Worm (Caenorhabditis elegans) whole organism, young adult: Measurements from ENCODE around the gene skpo-2.

Experiments used
- F37B4.10 ChIP-seq: fragments of 200-800 bp; sonication (Bioruptor generic); IDR thresholded peaks from 2 replicates; pipeline ENCODE4 v1.3.6; 2022; ENCODE audit warnings: missing genetic modification characterization, missing compliant biosample characterization
- F49E8.2 ChIP-seq: sonication (generic microtip); optimal IDR thresholded peaks from 3 replicates; lab custom pipeline; 2017; ENCODE audit warnings: missing genetic modification characterization, mild to moderate bottlenecking, missing compliant biosample characterization, antibody characterized with exemption, moderate library complexity; ENCODE audit not compliant: insufficient read depth
- F55B11.4 ChIP-seq: sonication (generic microtip); optimal IDR thresholded peaks from 2 replicates; lab custom pipeline; 2016; ENCODE audit warnings: missing compliant biosample characterization, missing genetic modification characterization, borderline replicate concordance; ENCODE audit not compliant: insufficient read depth
- K11D2.4 ChIP-seq: fragments of 200-800 bp; sonication (Bioruptor generic); IDR thresholded peaks from 2 replicates; pipeline ENCODE4 v1.3.6; 2022; ENCODE audit warnings: missing genetic modification reagents, missing genetic modification characterization, missing compliant biosample characterization
- K12H6.12 ChIP-seq: fragments of 200-800 bp; sonication (Bioruptor generic); optimal IDR thresholded peaks from 2 replicates; lab custom pipeline; 2018; ENCODE audit warnings: mild to moderate bottlenecking, missing genetic modification characterization, missing compliant biosample characterization
- T07F8.4 ChIP-seq: sonication (generic microtip); optimal IDR thresholded peaks from 2 replicates; lab custom pipeline; 2016; ENCODE audit warnings: mild to moderate bottlenecking, missing genetic modification characterization, moderate library complexity, missing compliant biosample characterization
- Y53G8AR.9 ChIP-seq: fragments of 200-800 bp; sonication (Bioruptor generic); conservative IDR thresholded peaks from 2 replicates; pipeline ENCODE4 v1.3.6; 2022; ENCODE audit warnings: missing genetic modification reagents, missing genetic modification characterization, missing compliant biosample characterization
- Y67H2A.10 ChIP-seq: fragments of 200-800 bp; sonication (Bioruptor generic); conservative IDR thresholded peaks from 2 replicates; pipeline ENCODE4 v1.3.6; 2022; ENCODE audit warnings: missing genetic modification reagents, missing genetic modification characterization, missing compliant biosample characterization
- aptf-3 ChIP-seq: fragments of 200-800 bp; sonication (Bioruptor generic); IDR thresholded peaks from 2 replicates; pipeline ENCODE4 v1.3.6; 2022; ENCODE audit warnings: missing genetic modification characterization, missing compliant biosample characterization
- bed-2 ChIP-seq: fragments of 200-800 bp; sonication (Bioruptor generic); IDR thresholded peaks from 2 replicates; pipeline ENCODE4 v1.3.6; 2022; ENCODE audit warnings: missing genetic modification reagents, missing genetic modification characterization, missing compliant biosample characterization
- ceh-27 ChIP-seq: fragments of 200-800 bp; sonication (Bioruptor generic); optimal IDR thresholded peaks from 2 replicates; lab custom pipeline; 2018; ENCODE audit warnings: mild to moderate bottlenecking, missing genetic modification characterization, moderate library complexity, missing compliant biosample characterization
- ceh-91 ChIP-seq: fragments of 200-800 bp; sonication (Bioruptor generic); IDR thresholded peaks from 2 replicates; pipeline ENCODE4 v1.3.6; 2022; ENCODE audit warnings: missing genetic modification reagents, missing genetic modification characterization, missing compliant biosample characterization
- die-1 ChIP-seq: sonication (generic microtip); optimal IDR thresholded peaks from 2 replicates; lab custom pipeline; 2016; ENCODE audit warnings: missing genotype, mild to moderate bottlenecking, missing genetic modification characterization, missing compliant biosample characterization
- efl-1 ChIP-seq: fragments of 150-350 bp; optimal IDR thresholded peaks from 2 replicates; lab custom pipeline; 2014; ENCODE audit warnings: missing biosample characterization, missing genetic modification reagents, missing genetic modification characterization
- egl-18 ChIP-seq: fragments of 200-800 bp; sonication (Bioruptor generic); IDR thresholded peaks from 2 replicates; pipeline ENCODE4 v1.3.6; 2022; ENCODE audit warnings: missing genetic modification reagents, missing genetic modification characterization, missing compliant biosample characterization
- egl-44 ChIP-seq: fragments of 200-800 bp; sonication (Bioruptor generic); IDR thresholded peaks from 2 replicates; pipeline ENCODE4 v1.3.6; 2022; ENCODE audit warnings: missing genetic modification reagents, missing genetic modification characterization, missing compliant biosample characterization
- egrh-3 ChIP-seq: fragments of 200-800 bp; sonication (Bioruptor generic); IDR thresholded peaks from 2 replicates; pipeline ENCODE4 v1.3.6; 2022; ENCODE audit warnings: missing genetic modification reagents, missing genetic modification characterization, missing compliant biosample characterization
- ekl-4 ChIP-seq: fragments of 200-800 bp; sonication (Bioruptor generic); IDR thresholded peaks from 2 replicates; pipeline ENCODE4 v1.3.6; 2022; ENCODE audit warnings: missing genetic modification reagents, missing genetic modification characterization, missing compliant biosample characterization
- hlh-12 ChIP-seq: sonication (generic microtip); optimal IDR thresholded peaks from 2 replicates; lab custom pipeline; 2016; ENCODE audit warnings: missing genetic modification characterization, missing compliant biosample characterization
- hmg-1.2 ChIP-seq: fragments of 200-800 bp; sonication (Bioruptor generic); IDR thresholded peaks from 2 replicates; pipeline ENCODE4 v1.3.6; 2022; ENCODE audit warnings: missing genetic modification reagents, missing genetic modification characterization, missing compliant biosample characterization
- hsf-1 ChIP-seq: fragments of 200-800 bp; sonication (Bioruptor generic); IDR thresholded peaks from 2 replicates; pipeline ENCODE4 v1.3.6; 2022; ENCODE audit warnings: missing genetic modification reagents, missing genetic modification characterization, missing compliant biosample characterization
- lag-1 ChIP-seq: fragments of 200-800 bp; sonication (Bioruptor generic); IDR thresholded peaks from 2 replicates; pipeline ENCODE4 v1.3.6; 2022; ENCODE audit warnings: missing genetic modification reagents, missing genetic modification characterization, missing compliant biosample characterization
- let-607 ChIP-seq, 2 experiments: fragments of 200-800 bp in 1 of 2; sonication (Bioruptor generic) in 1 of 2; sonication (generic microtip) in 1 of 2; optimal IDR thresholded peaks; 2 replicates each; lab custom pipeline; 2016 to 2018; ENCODE audit warnings: mild to moderate bottlenecking in 2 of 2, missing compliant biosample characterization in 2 of 2, missing genetic modification characterization in 2 of 2, moderate library complexity in 2 of 2, missing genotype in 1 of 2
- lin-40 ChIP-seq: sonication (generic microtip); optimal IDR thresholded peaks from 2 replicates; lab custom pipeline; 2016; ENCODE audit warnings: missing genetic modification characterization, mild to moderate bottlenecking, missing compliant biosample characterization, missing genotype, missing genetic modification reagents
- lir-1 ChIP-seq: fragments of 200-800 bp; sonication (Bioruptor generic); conservative IDR thresholded peaks from 2 replicates; pipeline ENCODE4 v1.3.6; 2022; ENCODE audit warnings: missing genetic modification reagents, missing genetic modification characterization, missing compliant biosample characterization
- madf-10 ChIP-seq: sonication (generic microtip); optimal IDR thresholded peaks from 2 replicates; lab custom pipeline; 2016; ENCODE audit warnings: mild to moderate bottlenecking, missing genetic modification characterization, missing compliant biosample characterization
- nfyb-1 ChIP-seq: fragments of 200-800 bp; sonication (Bioruptor generic); IDR thresholded peaks from 2 replicates; pipeline ENCODE4 v1.3.6; 2022; ENCODE audit warnings: missing genetic modification reagents, missing genetic modification characterization, missing compliant biosample characterization
- nhr-27 ChIP-seq: fragments of 200-800 bp; sonication (Bioruptor generic); optimal IDR thresholded peaks from 2 replicates; lab custom pipeline; 2018; ENCODE audit warnings: mild to moderate bottlenecking, missing genetic modification characterization, moderate library complexity, missing compliant biosample characterization
- pbrm-1 ChIP-seq: fragments of 200-800 bp; sonication (Bioruptor generic); IDR thresholded peaks from 2 replicates; pipeline ENCODE4 v1.3.6; 2022; ENCODE audit warnings: missing genetic modification reagents, missing genetic modification characterization, missing compliant biosample characterization
- rcor-1 ChIP-seq: fragments of 200-800 bp; sonication (Bioruptor generic); IDR thresholded peaks from 2 replicates; pipeline ENCODE4 v1.3.6; 2022; ENCODE audit warnings: missing genetic modification reagents, missing genetic modification characterization, missing compliant biosample characterization
- rec-8 ChIP-seq, 2 experiments: sonication (generic microtip); optimal IDR thresholded peaks; 2 replicates each; lab custom pipeline; 2016; ENCODE audit warnings: mild to moderate bottlenecking in 2 of 2, missing genetic modification characterization in 2 of 2, missing genetic modification reagents in 2 of 2, missing genotype in 2 of 2, missing biosample characterization in 1 of 2, missing compliant biosample characterization in 1 of 2, moderate library complexity in 1 of 2
- tlf-1 ChIP-seq: fragments of 200-800 bp; sonication (Bioruptor generic); optimal IDR thresholded peaks from 2 replicates; lab custom pipeline; 2018; ENCODE audit warnings: mild to moderate bottlenecking, missing genetic modification characterization, missing compliant biosample characterization
- unc-130 ChIP-seq: sonication (generic microtip); optimal IDR thresholded peaks from 2 replicates; lab custom pipeline; 2016; ENCODE audit warnings: missing genetic modification reagents, missing genetic modification characterization, missing compliant biosample characterization
- unc-62 ChIP-seq: fragments of 150-350 bp; optimal IDR thresholded peaks from 2 replicates; lab custom pipeline; 2014; ENCODE audit warnings: missing biosample characterization, missing genetic modification reagents, missing genetic modification characterization
- zfh-2 ChIP-seq: fragments of 200-800 bp; sonication (Bioruptor generic); conservative IDR thresholded peaks from 2 replicates; pipeline ENCODE4 v1.3.6; 2022; ENCODE audit warnings: missing genetic modification reagents, missing genetic modification characterization, missing compliant biosample characterization
- ztf-22 ChIP-seq: fragments of 200-800 bp; sonication (Bioruptor generic); optimal IDR thresholded peaks from 2 replicates; lab custom pipeline; 2018; ENCODE audit warnings: mild to moderate bottlenecking, missing genetic modification characterization, moderate library complexity, missing compliant biosample characterization
- ztf-26 ChIP-seq: sonication (generic microtip); optimal IDR thresholded peaks from 2 replicates; lab custom pipeline; 2017; ENCODE audit warnings: missing genetic modification characterization, missing compliant biosample characterization
- ztf-3 ChIP-seq: fragments of 200-800 bp; sonication (Bioruptor generic); optimal IDR thresholded peaks from 2 replicates; lab custom pipeline; 2018; ENCODE audit warnings: mild to moderate bottlenecking, missing genetic modification characterization, missing compliant biosample characterization

Gene skpo-2

ce11 chrII:3439244-3439698, 3.0 kb upstream of the skpo-2 start (continued):
- 0 out of 2 replicates have a peak, but pooled peaks have one; percentile 21 for TF ChIP-seq ceh-91 (GFP tag; lab: Robert Waterston, UW)
- TF ChIP-seq K11D2.4 (GFP tag; lab: Robert Waterston, UW), result no peak
- TF ChIP-seq nfyb-1 (GFP tag; lab: Robert Waterston, UW), result peak; percentile 88
- no peak for TF ChIP-seq lir-1 (GFP tag; lab: Robert Waterston, UW)
- TF ChIP-seq unc-130 (GFP tag; lab: Kevin White, UChicago), result peak; percentile 19
- no peak for TF ChIP-seq F55B11.4 (tag; lab: Kevin White, UChicago)
- peak; percentile 57 for TF ChIP-seq ztf-3 (GFP tag; lab: Kevin White, UChicago)
- peak; percentile 84 for TF ChIP-seq ztf-26
- peak; percentile 69 for TF ChIP-seq nhr-27
- peak; percentile 75 for TF ChIP-seq ekl-4 (GFP tag; lab: Robert Waterston, UW)
- TF ChIP-seq egl-18 (GFP tag; lab: Robert Waterston, UW), result no peak
- no peak for TF ChIP-seq hlh-12 (tag; lab: Kevin White, UChicago)
- TF ChIP-seq efl-1 (GFP tag; lab: Kevin White, UChicago), result no peak
- no peak for TF ChIP-seq ztf-22 (GFP tag; lab: Kevin White, UChicago)
- peak; percentile 55 for TF ChIP-seq madf-10 (tag; lab: Kevin White, UChicago)
- TF ChIP-seq rec-8 (tag; optimal IDR thresholded peaks at IDR 0.05; lab: Kevin White, UChicago), result peak; percentile 74 to 82
- no peak for TF ChIP-seq lag-1 (GFP tag; lab: Robert Waterston, UW)
- no peak for TF ChIP-seq bed-2 (GFP tag; lab: Robert Waterston, UW)

- no peak for TF ChIP-seq F49E8.2 (tag; lab: Kevin White, UChicago)
Observed at ce11 chrII:3438280-3438679, 2.0 kb upstream of the skpo-2 start.

- no peak for TF ChIP-seq T07F8.4 (tag; lab: Kevin White, UChicago)
- no peak for TF ChIP-seq lag-1 (GFP tag; lab: Robert Waterston, UW)
- TF ChIP-seq egl-44 (GFP tag; lab: Robert Waterston, UW), result no peak
- TF ChIP-seq rcor-1 (GFP tag; lab: Robert Waterston, UW), result no peak
- no peak for TF ChIP-seq hsf-1
- TF ChIP-seq pbrm-1, result no peak
- TF ChIP-seq hmg-1.2 (GFP tag; lab: Robert Waterston, UW), result no peak
- TF ChIP-seq egrh-3 (GFP tag; lab: Robert Waterston, UW), result peak; percentile 43; the same call in 1 of the 2 replicates
- TF ChIP-seq unc-130 (GFP tag; lab: Kevin White, UChicago), result no peak
- TF ChIP-seq aptf-3 (GFP tag; lab: Robert Waterston, UW), result 0 out of 2 replicates have a peak, but pooled peaks have one; percentile 46
- TF ChIP-seq lin-40 (tag; lab: Kevin White, UChicago), result no peak
- TF ChIP-seq bed-2 (GFP tag; lab: Robert Waterston, UW), result no peak
- TF ChIP-seq let-607 (tag; optimal IDR thresholded peaks at IDR 0.05; lab: Kevin White, UChicago), result no peak
- no peak for TF ChIP-seq Y67H2A.10 (GFP tag; lab: Robert Waterston, UW)
- TF ChIP-seq tlf-1 (GFP tag; lab: Kevin White, UChicago), result no peak
- no peak for TF ChIP-seq unc-62 (GFP tag; lab: Kevin White, UChicago)
- TF ChIP-seq ekl-4 (GFP tag; lab: Robert Waterston, UW), result no peak
- TF ChIP-seq zfh-2 (GFP tag; lab: Robert Waterston, UW), result peak; percentile 58
- TF ChIP-seq die-1 (tag; lab: Kevin White, UChicago), result no peak
- no peak for TF ChIP-seq Y53G8AR.9
- no peak for TF ChIP-seq K12H6.12 (tag; lab: Kevin White, UChicago)
- TF ChIP-seq rec-8 (tag; optimal IDR thresholded peaks at IDR 0.05; lab: Kevin White, UChicago), result no peak
- no peak for TF ChIP-seq ceh-27 (GFP tag; lab: Kevin White, UChicago)
- no peak for TF ChIP-seq F37B4.10 (GFP tag; lab: Robert Waterston, UW)
- TF ChIP-seq, all 124 proteins: peak for 3
Observed at ce11 chrII:3437393-3437792, 1.1 kb upstream of the skpo-2 start.
